Fruit fly (Drosophila melanogaster): ENCODE data around the gene mnd.

- TF ChIP-seq psq (optimal IDR thresholded peaks at IDR 0.05) (no peak), CG8478 (optimal IDR thresholded peaks at IDR 0.05) (no peak), usp (GFP tag; optimal IDR thresholded peaks at IDR 0.05) (no peak)
These were observed 12.2 kb upstream of the mnd start, which contains the start of gene Brd for dm6 chr3L:14972625-14973250.

Data from whole organism.